Worm (Caenorhabditis elegans) whole organism, L2 larva: ENCODE results near the gene nhr-56.

ENCODE experiments used
- R02D3.7 ChIP-seq: fragments of 150-350 bp; optimal IDR thresholded peaks from 2 replicates; lab custom pipeline; 2014; ENCODE audit warnings: missing biosample characterization, missing genetic modification characterization
- Y55F3AM.14 ChIP-seq: fragments of 200-800 bp; sonication (Bioruptor generic); optimal IDR thresholded peaks from 2 replicates; lab custom pipeline; 2018; ENCODE audit warnings: mild to moderate bottlenecking, missing genetic modification characterization, missing compliant biosample characterization
- ZK546.5 ChIP-seq: sonication (generic microtip); optimal IDR thresholded peaks from 2 replicates; lab custom pipeline; 2017; ENCODE audit warnings: missing biosample characterization, missing genetic modification characterization
- alr-1 ChIP-seq: fragments of 150-350 bp; optimal IDR thresholded peaks from 2 replicates; lab custom pipeline; 2014; ENCODE audit warnings: missing biosample characterization, missing genetic modification characterization
- aly-2 ChIP-seq: fragments of 150-350 bp; optimal IDR thresholded peaks from 2 replicates; lab custom pipeline; 2014; ENCODE audit warnings: missing biosample characterization, missing genetic modification characterization
- blmp-1 ChIP-seq: sonication (generic microtip); optimal IDR thresholded peaks from 2 replicates; lab custom pipeline; 2017; ENCODE audit warnings: missing genetic modification characterization, mild to moderate bottlenecking, missing compliant biosample characterization, antibody characterized with exemption, moderate library complexity; ENCODE audit not compliant: insufficient read depth
- ceh-16 ChIP-seq: fragments of 150-350 bp; optimal IDR thresholded peaks from 2 replicates; lab custom pipeline; 2014; ENCODE audit warnings: missing biosample characterization, missing genetic modification characterization
- ceh-82 ChIP-seq: fragments of 150-350 bp; optimal IDR thresholded peaks from 2 replicates; lab custom pipeline; 2014; ENCODE audit warnings: missing biosample characterization, missing genetic modification characterization
- crh-2 ChIP-seq: sonication (generic microtip); optimal IDR thresholded peaks from 2 replicates; lab custom pipeline; 2017; ENCODE audit warnings: missing biosample characterization, missing genetic modification characterization
- egl-27 ChIP-seq: sonication (generic microtip); optimal IDR thresholded peaks from 3 replicates; lab custom pipeline; 2017; ENCODE audit warnings: missing biosample characterization, missing genetic modification reagents, missing genetic modification characterization
- elt-1 ChIP-seq: fragments of 150-350 bp; optimal IDR thresholded peaks from 2 replicates; lab custom pipeline; 2014; ENCODE audit warnings: missing biosample characterization, missing genetic modification characterization
- elt-3 ChIP-seq: sonication (generic microtip); optimal IDR thresholded peaks from 2 replicates; lab custom pipeline; 2017; ENCODE audit warnings: missing biosample characterization, missing genetic modification characterization
- fos-1 ChIP-seq: fragments of 150-350 bp; optimal IDR thresholded peaks from 2 replicates; lab custom pipeline; 2014; ENCODE audit warnings: missing biosample characterization, missing genetic modification characterization
- lin-11 ChIP-seq: fragments of 150-350 bp; sonication (generic microtip); optimal IDR thresholded peaks from 2 replicates; lab custom pipeline; 2014; ENCODE audit warnings: missing biosample characterization, missing genetic modification characterization, inconsistent platforms, mixed read lengths
- lin-39 ChIP-seq: fragments of 150-350 bp; optimal IDR thresholded peaks from 2 replicates; lab custom pipeline; 2014; ENCODE audit warnings: missing biosample characterization, missing genetic modification reagents, missing genetic modification characterization
- lsy-2 ChIP-seq, 2 experiments: fragments of 150-350 bp in 1 of 2; sonication (generic microtip) in 1 of 2; optimal IDR thresholded peaks; 2 replicates each; lab custom pipeline; 2014 to 2017; ENCODE audit warnings: missing biosample characterization in 2 of 2, missing genetic modification characterization in 2 of 2
- mab-5 ChIP-seq: fragments of 150-350 bp; optimal IDR thresholded peaks from 2 replicates; lab custom pipeline; 2014; ENCODE audit warnings: missing biosample characterization, missing genetic modification characterization
- mbf-1 ChIP-seq: sonication (generic microtip); optimal IDR thresholded peaks from 2 replicates; lab custom pipeline; 2017; ENCODE audit warnings: missing biosample characterization, missing genetic modification characterization
- mdl-1 ChIP-seq, 2 experiments: fragments of 150-350 bp in 1 of 2; sonication (generic microtip) in 1 of 2; optimal IDR thresholded peaks; 2 replicates each; lab custom pipeline; 2017; ENCODE audit warnings: missing biosample characterization in 2 of 2, missing genetic modification characterization in 2 of 2
- nhr-129 ChIP-seq: fragments of 150-350 bp; optimal IDR thresholded peaks from 2 replicates; lab custom pipeline; 2014; ENCODE audit warnings: missing biosample characterization, missing genetic modification characterization
- nhr-21 ChIP-seq: fragments of 150-350 bp; optimal IDR thresholded peaks from 2 replicates; lab custom pipeline; 2014; ENCODE audit warnings: missing biosample characterization, missing genetic modification characterization
- nhr-237 ChIP-seq: fragments of 150-350 bp; optimal IDR thresholded peaks from 2 replicates; lab custom pipeline; 2014; ENCODE audit warnings: missing biosample characterization, missing genetic modification characterization
- nhr-6 ChIP-seq: fragments of 150-350 bp; optimal IDR thresholded peaks from 2 replicates; lab custom pipeline; 2014; ENCODE audit warnings: missing biosample characterization, missing genetic modification characterization
- nhr-77 ChIP-seq: fragments of 150-350 bp; optimal IDR thresholded peaks from 2 replicates; lab custom pipeline; 2014; ENCODE audit warnings: missing biosample characterization, missing genetic modification characterization
- sma-3 ChIP-seq: sonication (generic microtip); optimal IDR thresholded peaks from 2 replicates; lab custom pipeline; 2016; ENCODE audit warnings: missing genetic modification reagents, missing genetic modification characterization, missing compliant biosample characterization
- sma-9 ChIP-seq, 2 experiments: fragments of 150-350 bp in 1 of 2; sonication (generic microtip) in 1 of 2; optimal IDR thresholded peaks; 2 replicates each; lab custom pipeline; 2014 to 2016; ENCODE audit warnings: missing genetic modification characterization in 2 of 2, mild to moderate bottlenecking in 1 of 2, missing biosample characterization in 1 of 2, missing compliant biosample characterization in 1 of 2, missing genetic modification reagents in 1 of 2, moderate library complexity in 1 of 2
- unc-39 ChIP-seq: fragments of 150-350 bp; optimal IDR thresholded peaks from 2 replicates; lab custom pipeline; 2014; ENCODE audit warnings: missing biosample characterization, missing genetic modification characterization
- unc-55 ChIP-seq: fragments of 150-350 bp; sonication (generic microtip); optimal IDR thresholded peaks from 3 replicates; lab custom pipeline; 2014; ENCODE audit warnings: missing biosample characterization, missing genetic modification reagents, missing genetic modification characterization
- unc-62 ChIP-seq: fragments of 150-350 bp; optimal IDR thresholded peaks from 2 replicates; lab custom pipeline; 2014; ENCODE audit warnings: missing biosample characterization, missing genetic modification reagents, missing genetic modification characterization
- zag-1 ChIP-seq: fragments of 150-350 bp; optimal IDR thresholded peaks from 2 replicates; lab custom pipeline; 2014; ENCODE audit warnings: missing biosample characterization, missing genetic modification characterization
- ztf-4 ChIP-seq: fragments of 150-350 bp; optimal IDR thresholded peaks from 2 replicates; lab custom pipeline; 2014; ENCODE audit warnings: missing biosample characterization, missing genetic modification characterization

The nhr-56 gene

DNA sequence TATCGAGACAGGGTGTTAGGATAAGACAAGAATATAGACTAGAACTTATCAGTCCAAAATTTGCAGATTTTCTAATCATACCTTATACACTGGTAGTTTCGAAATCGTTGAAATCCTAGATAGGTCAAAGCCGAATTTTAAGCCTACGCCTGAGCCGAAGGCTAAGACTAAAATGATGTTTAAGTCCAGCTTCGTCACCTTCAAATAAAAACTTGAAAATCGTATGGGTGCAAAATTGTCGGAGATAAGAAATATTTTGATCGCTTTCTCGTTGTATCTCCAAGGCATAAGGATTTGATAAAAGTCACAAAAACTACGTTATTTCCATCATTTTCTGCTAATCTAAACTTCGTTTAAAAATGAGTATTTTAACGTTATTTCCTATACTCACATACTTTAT, 41.9 kb downstream of the nhr-56 start, which contains the start of gene F41B5.12:
F41B5.12 (plus strand) TSS at position 301 of the 400 bp plus-strand sequence.
- no peak for TF ChIP-seq nhr-6 (tag; lab: Kevin White, UChicago)
- no peak for TF ChIP-seq ceh-82
- TF ChIP-seq alr-1, result no peak
- TF ChIP-seq unc-55 (GFP tag; lab: Kevin White, UChicago), result no peak
- TF ChIP-seq unc-62 (GFP tag; lab: Kevin White, UChicago), result no peak
- no peak for TF ChIP-seq Y55F3AM.14 (GFP tag; lab: Kevin White, UChicago)
- no peak for TF ChIP-seq blmp-1 (tag; lab: Kevin White, UChicago)
- TF ChIP-seq R02D3.7 (tag; lab: Kevin White, UChicago), result no peak
- no peak for TF ChIP-seq nhr-129 (tag; lab: Kevin White, UChicago)
- no peak for TF ChIP-seq unc-39 (tag; lab: Kevin White, UChicago)
- no peak for TF ChIP-seq egl-27 (tag; lab: Kevin White, UChicago)
- TF ChIP-seq elt-1 (tag; lab: Kevin White, UChicago), result no peak
- TF ChIP-seq ztf-4 (tag; lab: Kevin White, UChicago), result no peak
- no peak for TF ChIP-seq nhr-237 (tag; lab: Kevin White, UChicago)
- no peak for TF ChIP-seq fos-1 (tag; lab: Kevin White, UChicago)
- no peak for TF ChIP-seq sma-3 (GFP tag; lab: Kevin White, UChicago)
- no peak for TF ChIP-seq crh-2
- TF ChIP-seq nhr-77, result no peak
- TF ChIP-seq lsy-2 (tag; optimal IDR thresholded peaks at IDR 0.05; lab: Kevin White, UChicago), result no peak

DNA sequence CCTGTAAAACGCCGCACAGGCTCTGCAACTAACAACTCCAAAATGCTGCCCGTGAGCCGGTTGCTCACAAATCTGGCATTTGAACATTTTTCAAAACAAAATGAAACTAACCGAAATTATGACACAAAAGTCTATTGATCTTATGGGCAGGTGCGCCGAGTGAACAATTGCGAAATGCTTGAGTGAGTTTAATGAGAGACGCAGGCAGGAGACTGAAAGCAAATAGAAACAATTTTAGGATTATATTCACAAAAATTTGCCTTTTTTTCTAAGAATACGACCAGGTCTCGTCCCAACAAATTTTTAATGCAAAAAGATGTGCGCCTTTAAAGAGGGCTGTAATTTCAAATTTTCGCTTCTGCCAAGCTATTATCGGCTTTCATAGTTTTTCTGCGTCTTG, 45.7 kb downstream of the nhr-56 start, which contains the start of gene nhr-183:
nhr-183 (minus strand) TSS at position 180 of the 400 bp plus-strand sequence.
- TF ChIP-seq zag-1 (no peak), elt-3 (tag; lab: Kevin White, UChicago) (no peak)

DNA sequence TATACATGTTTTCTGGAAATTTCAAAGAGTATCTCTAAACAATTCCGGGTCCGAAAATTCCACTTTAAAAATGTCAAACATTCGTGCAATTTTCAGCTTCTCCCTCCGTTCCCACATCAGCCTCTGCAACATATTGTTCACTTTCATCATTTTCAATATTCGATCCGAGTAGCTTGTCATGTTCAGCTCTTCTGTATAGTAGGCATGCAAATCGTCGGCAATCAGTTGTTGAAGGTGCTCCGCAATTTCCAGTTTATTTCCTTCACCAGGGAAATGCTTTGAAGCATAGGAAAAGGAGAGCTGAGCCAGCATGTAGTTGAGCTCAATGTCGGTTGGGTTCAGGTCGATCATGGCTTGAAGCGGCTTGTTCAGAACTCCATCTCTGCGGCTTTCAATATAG, 46.1 kb downstream of the nhr-56 start:
- TF ChIP-seq lin-11 (tag; lab: Kevin White, UChicago) (no peak), nhr-77 (no peak), ZK546.5 (tag; lab: Kevin White, UChicago) (no peak), ceh-16 (no peak), blmp-1 (tag; lab: Kevin White, UChicago) (no peak), crh-2 (no peak), aly-2 (tag; lab: Kevin White, UChicago) (no peak), unc-39 (tag; lab: Kevin White, UChicago) (no peak), mab-5 (no peak)

DNA sequence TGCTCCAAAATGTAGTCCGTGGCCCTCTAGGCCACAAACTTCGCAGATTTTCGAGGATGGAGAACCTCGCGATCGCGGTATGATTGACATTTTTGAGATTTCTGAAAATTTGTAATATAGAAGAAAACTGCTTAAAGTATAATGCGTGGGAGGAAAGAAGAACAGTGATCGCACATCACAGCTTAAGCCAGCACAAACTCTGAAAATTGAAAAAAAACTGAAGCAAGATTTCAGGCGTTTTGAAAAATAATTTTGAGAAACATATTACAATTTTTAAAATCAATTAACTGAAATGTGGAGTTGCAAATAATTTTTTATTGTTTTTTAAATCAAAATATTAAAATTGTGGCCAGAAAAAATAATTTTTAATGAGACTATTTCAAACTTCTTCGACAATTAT, 48.2 kb downstream of the nhr-56 start, which contains the start of gene nhr-275:
nhr-275 (minus strand) TSS at position 101 of the 400 bp plus-strand sequence.
- no peak for TF ChIP-seq sma-9 (GFP tag; optimal IDR thresholded peaks at IDR 0.05; lab: Kevin White, UChicago)
- no peak for TF ChIP-seq sma-9 (tag; optimal IDR thresholded peaks at IDR 0.05; lab: Kevin White, UChicago)
- no peak for TF ChIP-seq Y55F3AM.14 (GFP tag; lab: Kevin White, UChicago)
- no peak for TF ChIP-seq nhr-21
- no peak for TF ChIP-seq mab-5
- no peak for TF ChIP-seq lin-39 (tag; lab: Kevin White, UChicago)
- TF ChIP-seq unc-55 (GFP tag; lab: Kevin White, UChicago), result no peak
- no peak for TF ChIP-seq elt-3 (tag; lab: Kevin White, UChicago)
- TF ChIP-seq ceh-82, result no peak
- no peak for TF ChIP-seq ZK546.5 (tag; lab: Kevin White, UChicago)
- no peak for TF ChIP-seq zag-1
- no peak for TF ChIP-seq aly-2 (tag; lab: Kevin White, UChicago)
- TF ChIP-seq elt-1 (tag; lab: Kevin White, UChicago), result no peak
- no peak for TF ChIP-seq mbf-1 (tag; lab: Kevin White, UChicago)
- no peak for TF ChIP-seq egl-27 (tag; lab: Kevin White, UChicago)
- no peak for TF ChIP-seq nhr-6 (tag; lab: Kevin White, UChicago)
- TF ChIP-seq mdl-1 (tag; optimal IDR thresholded peaks at IDR 0.05; lab: Kevin White, UChicago), result no peak
